Worm (Caenorhabditis elegans): ENCODE results near the gene tra-1.
A peak's percentile ranks its signal among the peaks of the same experiment; 100 is the strongest.

tra-1 gene

ce11 chrIII:11236788-11237187, 41.8 kb upstream of the tra-1 start, which contains the start of the genes Y47D3A.14 and aakb-2:
TSS of gene Y47D3A.14 (minus strand) at chrIII:11236868.
TSS of gene aakb-2 (plus strand) at chrIII:11237143.
- TF ChIP-seq lsy-2 (tag; optimal IDR thresholded peaks at IDR 0.05) (peak in 1 of 2 experiments; percentile 62), ZK546.5 (tag; optimal IDR thresholded peaks at IDR 0.05) (no peak), ztf-11 (tag; optimal IDR thresholded peaks at IDR 0.05) (no peak), lin-13 (GFP tag; optimal IDR thresholded peaks at IDR 0.05) (peak; percentile 36), lin-11 (tag; optimal IDR thresholded peaks at IDR 0.05) (peak; percentile 57), snpc-4 (tag; optimal IDR thresholded peaks at IDR 0.05) (peak; percentile 34), C34F6.9 (tag; optimal IDR thresholded peaks at IDR 0.05) (peak; percentile 56), gmeb-1 (tag; optimal IDR thresholded peaks at IDR 0.05) (peak; percentile 40), nhr-21 (tag; optimal IDR thresholded peaks at IDR 0.05) (peak; percentile 25), skn-1 (tag; optimal IDR thresholded peaks at IDR 0.05) (no peak), nhr-25 (tag; optimal IDR thresholded peaks at IDR 0.05) (peak; percentile 21), aly-2 (tag; optimal IDR thresholded peaks at IDR 0.05) (no peak), elt-1 (tag; optimal IDR thresholded peaks at IDR 0.05) (no peak), mab-5 (tag; optimal IDR thresholded peaks at IDR 0.05) (no peak), sma-9 (GFP tag; optimal IDR thresholded peaks at IDR 0.05) (peak; percentile 57), sma-9 (tag; optimal IDR thresholded peaks at IDR 0.05) (no peak), lin-39 (tag; optimal IDR thresholded peaks at IDR 0.05) (no peak), nhr-129 (tag; optimal IDR thresholded peaks at IDR 0.05) (peak; percentile 0), mdl-1 (tag; optimal IDR thresholded peaks at IDR 0.05) (no peak), zag-1 (tag; optimal IDR thresholded peaks at IDR 0.05) (no peak), ztf-4 (tag; optimal IDR thresholded peaks at IDR 0.05) (peak; percentile 7), F13H6.1 (tag; optimal IDR thresholded peaks at IDR 0.05) (peak; percentile 26), sem-4 (tag; optimal IDR thresholded peaks at IDR 0.05) (no peak), crh-2 (tag; optimal IDR thresholded peaks at IDR 0.05) (peak; percentile 43), R02D3.7 (tag; optimal IDR thresholded peaks at IDR 0.05) (no peak), sma-3 (GFP tag; optimal IDR thresholded peaks at IDR 0.05) (peak; percentile 45), unc-55 (GFP tag; optimal IDR thresholded peaks at IDR 0.05) (peak; percentile 77)

DNA sequence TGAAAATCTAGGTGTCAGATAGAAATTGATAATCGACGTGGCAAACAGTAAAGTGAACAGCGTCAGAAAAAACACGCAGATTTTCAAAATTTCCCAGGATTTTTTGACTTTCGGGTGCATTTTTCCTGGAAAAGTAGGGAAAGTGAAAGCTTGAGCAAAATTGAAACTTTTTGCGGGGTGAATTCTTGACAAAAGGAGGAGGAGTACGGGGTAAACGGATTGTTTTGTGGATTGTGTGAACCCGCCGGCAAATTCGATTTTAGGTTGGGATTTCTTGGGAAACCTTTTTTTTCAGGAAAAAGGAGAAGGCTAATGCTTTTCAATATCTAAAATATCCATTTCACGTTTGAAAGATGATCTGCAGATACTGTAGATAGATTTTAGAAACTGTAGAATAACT, 39.7 kb upstream of the tra-1 start, which contains the start of gene Y47D3A.34:
Y47D3A.34 (minus strand) TSS at position 120 of the 400 bp plus-strand sequence.
- no peak for TF ChIP-seq ceh-16 (tag; optimal IDR thresholded peaks at IDR 0.05)

DNA sequence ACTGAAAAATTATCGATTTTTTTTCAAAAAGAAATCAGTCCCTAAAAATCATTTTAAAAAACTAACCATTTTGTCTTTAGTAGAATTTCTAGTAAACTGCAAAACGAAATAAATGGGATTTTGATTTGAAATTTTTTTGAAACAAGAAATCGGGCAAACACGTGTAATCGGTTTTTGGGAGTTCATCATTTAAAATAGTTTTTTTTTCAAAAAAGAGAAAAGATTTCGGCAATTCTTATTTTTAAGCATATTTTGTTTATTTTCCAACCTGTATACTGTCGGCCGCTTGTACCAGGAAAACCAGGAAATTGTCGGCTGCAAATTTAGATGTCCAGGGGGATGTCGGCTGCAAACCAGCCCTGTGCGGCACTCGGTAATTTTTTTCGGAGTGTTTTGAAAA, 37.0 kb upstream of the tra-1 start, which contains the start of gene elo-8:
elo-8 (minus strand) TSS at position 101 of the 400 bp plus-strand sequence.
- TF ChIP-seq lsy-2 (tag; optimal IDR thresholded peaks at IDR 0.05): no peak

DNA sequence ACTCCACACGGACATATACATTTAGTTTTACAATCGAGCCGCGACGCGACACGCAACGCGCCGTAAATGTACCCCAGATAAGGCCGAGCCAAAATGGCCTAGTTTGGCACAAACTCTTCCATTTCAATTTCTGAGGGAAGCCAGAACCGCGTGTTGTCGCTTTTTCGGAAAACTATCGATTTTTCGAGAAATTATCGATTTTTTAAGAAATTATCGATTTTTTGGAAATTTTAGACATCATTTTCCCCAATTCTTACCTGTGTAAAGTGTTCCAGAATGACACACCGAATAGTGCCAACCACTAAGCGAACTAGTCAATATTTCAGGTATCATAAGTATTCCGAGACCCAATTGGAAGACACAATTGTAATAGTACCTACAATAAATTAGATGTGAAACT, 36.4 kb upstream of the tra-1 start:
- no peak for TF ChIP-seq crh-2 (tag; optimal IDR thresholded peaks at IDR 0.05)
- TF ChIP-seq nhr-11 (tag; optimal IDR thresholded peaks at IDR 0.05): no peak
- no peak for TF ChIP-seq snpc-4 (tag; optimal IDR thresholded peaks at IDR 0.05)
- TF ChIP-seq nhr-237 (tag; optimal IDR thresholded peaks at IDR 0.05): no peak
- TF ChIP-seq nhr-10 (tag; optimal IDR thresholded peaks at IDR 0.05): no peak
- TF ChIP-seq mbf-1 (tag; optimal IDR thresholded peaks at IDR 0.05): no peak
- TF ChIP-seq nhr-77 (tag; optimal IDR thresholded peaks at IDR 0.05): no peak
- no peak for TF ChIP-seq mdl-1 (tag; optimal IDR thresholded peaks at IDR 0.05)
- TF ChIP-seq nhr-6 (tag; optimal IDR thresholded peaks at IDR 0.05): no peak
- no peak for TF ChIP-seq nhr-129 (tag; optimal IDR thresholded peaks at IDR 0.05)
- TF ChIP-seq ztf-4 (tag; optimal IDR thresholded peaks at IDR 0.05): no peak
- no peak for TF ChIP-seq elt-1 (tag; optimal IDR thresholded peaks at IDR 0.05)

- TF ChIP-seq nhr-6 (tag; optimal IDR thresholded peaks at IDR 0.05) (no peak), nhr-23 (tag; optimal IDR thresholded peaks at IDR 0.05) (no peak), nhr-10 (tag; optimal IDR thresholded peaks at IDR 0.05) (no peak), unc-39 (tag; optimal IDR thresholded peaks at IDR 0.05) (no peak), ceh-82 (tag; optimal IDR thresholded peaks at IDR 0.05) (no peak), ama-1 (optimal IDR thresholded peaks at IDR 0.05) (no peak), lsy-2 (tag; optimal IDR thresholded peaks at IDR 0.05) (no peak), nhr-21 (tag; optimal IDR thresholded peaks at IDR 0.05) (no peak)
Measured at ce11 chrIII:11230581-11230980, 35.6 kb upstream of the tra-1 start.
